Worm (Caenorhabditis elegans) whole organism, young adult: Measurements from ENCODE around the gene cyp-29A3.

Source experiments
- B0019.2 ChIP-seq: fragments of 200-800 bp; sonication (Bioruptor generic); conservative IDR thresholded peaks from 2 replicates; pipeline ENCODE4 v1.3.6; 2022; ENCODE audit warnings: missing genetic modification reagents, missing genetic modification characterization, missing compliant biosample characterization
- B0261.1 ChIP-seq: sonication (generic microtip); optimal IDR thresholded peaks from 2 replicates; lab custom pipeline; 2016; ENCODE audit warnings: mild to moderate bottlenecking, missing genetic modification characterization, moderate library complexity, missing compliant biosample characterization
- C17E4.6 ChIP-seq: fragments of 200-800 bp; sonication (Bioruptor generic); IDR thresholded peaks from 2 replicates; pipeline ENCODE4 v1.3.6; 2022; ENCODE audit warnings: missing genetic modification reagents, missing genetic modification characterization, missing compliant biosample characterization
- F22D6.2 ChIP-seq: sonication (generic microtip); optimal IDR thresholded peaks from 2 replicates; lab custom pipeline; 2016; ENCODE audit warnings: mild to moderate bottlenecking, missing genetic modification characterization, missing compliant biosample characterization
- F23B12.7 ChIP-seq: sonication (generic microtip); optimal IDR thresholded peaks from 2 replicates; lab custom pipeline; 2017; ENCODE audit warnings: missing genetic modification characterization, mild to moderate bottlenecking, missing compliant biosample characterization, antibody characterized with exemption, moderate library complexity; ENCODE audit not compliant: insufficient read depth
- F33H1.4 ChIP-seq: fragments of 200-800 bp; sonication (Bioruptor generic); IDR thresholded peaks from 2 replicates; pipeline ENCODE4 v1.3.6; 2022; ENCODE audit warnings: missing genetic modification reagents, missing genetic modification characterization, missing compliant biosample characterization
- F49E8.2 ChIP-seq: sonication (generic microtip); optimal IDR thresholded peaks from 3 replicates; lab custom pipeline; 2017; ENCODE audit warnings: missing genetic modification characterization, mild to moderate bottlenecking, missing compliant biosample characterization, antibody characterized with exemption, moderate library complexity; ENCODE audit not compliant: insufficient read depth
- F57C9.4 ChIP-seq: sonication (generic microtip); optimal IDR thresholded peaks from 2 replicates; lab custom pipeline; 2017; ENCODE audit warnings: mild to moderate bottlenecking, missing genetic modification characterization, missing compliant biosample characterization
- K11D2.4 ChIP-seq: fragments of 200-800 bp; sonication (Bioruptor generic); IDR thresholded peaks from 2 replicates; pipeline ENCODE4 v1.3.6; 2022; ENCODE audit warnings: missing genetic modification reagents, missing genetic modification characterization, missing compliant biosample characterization
- T07F8.4 ChIP-seq: sonication (generic microtip); optimal IDR thresholded peaks from 2 replicates; lab custom pipeline; 2016; ENCODE audit warnings: mild to moderate bottlenecking, missing genetic modification characterization, moderate library complexity, missing compliant biosample characterization
- Y53F4B.3 ChIP-seq: fragments of 200-800 bp; sonication (Bioruptor generic); IDR thresholded peaks from 2 replicates; pipeline ENCODE4 v1.3.6; 2022; ENCODE audit warnings: missing genetic modification reagents, missing genetic modification characterization, missing compliant biosample characterization
- Y53G8AR.9 ChIP-seq: fragments of 200-800 bp; sonication (Bioruptor generic); conservative IDR thresholded peaks from 2 replicates; pipeline ENCODE4 v1.3.6; 2022; ENCODE audit warnings: missing genetic modification reagents, missing genetic modification characterization, missing compliant biosample characterization
- Y67H2A.10 ChIP-seq: fragments of 200-800 bp; sonication (Bioruptor generic); conservative IDR thresholded peaks from 2 replicates; pipeline ENCODE4 v1.3.6; 2022; ENCODE audit warnings: missing genetic modification reagents, missing genetic modification characterization, missing compliant biosample characterization
- ama-1 ChIP-seq, 3 experiments: fragments of 150-350 bp in 1 of 3; sonication (generic microtip) in 2 of 3; optimal IDR thresholded peaks; 2 replicates each; lab custom pipeline; 2014 to 2018; ENCODE audit warnings: missing biosample characterization in 2 of 3, missing genetic modification characterization in 2 of 3, missing genetic modification reagents in 2 of 3
- aptf-2 ChIP-seq: fragments of 200-800 bp; sonication (Bioruptor generic); conservative IDR thresholded peaks from 2 replicates; pipeline ENCODE4 v1.3.6; 2022; ENCODE audit warnings: missing genetic modification reagents, missing genetic modification characterization, missing compliant biosample characterization
- aptf-3 ChIP-seq: fragments of 200-800 bp; sonication (Bioruptor generic); IDR thresholded peaks from 2 replicates; pipeline ENCODE4 v1.3.6; 2022; ENCODE audit warnings: missing genetic modification characterization, missing compliant biosample characterization
- atf-7 ChIP-seq: sonication (generic microtip); optimal IDR thresholded peaks from 2 replicates; lab custom pipeline; 2017; ENCODE audit warnings: mild to moderate bottlenecking, missing genetic modification characterization, missing compliant biosample characterization
- bed-2 ChIP-seq: fragments of 200-800 bp; sonication (Bioruptor generic); IDR thresholded peaks from 2 replicates; pipeline ENCODE4 v1.3.6; 2022; ENCODE audit warnings: missing genetic modification reagents, missing genetic modification characterization, missing compliant biosample characterization
- ceh-100 ChIP-seq: fragments of 200-800 bp; sonication (Bioruptor generic); IDR thresholded peaks from 2 replicates; pipeline ENCODE4 v1.3.6; 2022; ENCODE audit warnings: missing genetic modification reagents, missing genetic modification characterization, missing compliant biosample characterization
- ceh-58 ChIP-seq: fragments of 200-800 bp; sonication (Bioruptor generic); IDR thresholded peaks from 2 replicates; pipeline ENCODE4 v1.3.6; 2022; ENCODE audit warnings: missing genetic modification characterization, missing compliant biosample characterization
- ceh-79 ChIP-seq: sonication (generic microtip); optimal IDR thresholded peaks from 2 replicates; lab custom pipeline; 2017; ENCODE audit warnings: mild to moderate bottlenecking, missing genetic modification characterization, missing compliant biosample characterization
- egl-44 ChIP-seq: fragments of 200-800 bp; sonication (Bioruptor generic); IDR thresholded peaks from 2 replicates; pipeline ENCODE4 v1.3.6; 2022; ENCODE audit warnings: missing genetic modification reagents, missing genetic modification characterization, missing compliant biosample characterization
- hlh-12 ChIP-seq: sonication (generic microtip); optimal IDR thresholded peaks from 2 replicates; lab custom pipeline; 2016; ENCODE audit warnings: missing genetic modification characterization, missing compliant biosample characterization
- hmg-1.2 ChIP-seq: fragments of 200-800 bp; sonication (Bioruptor generic); IDR thresholded peaks from 2 replicates; pipeline ENCODE4 v1.3.6; 2022; ENCODE audit warnings: missing genetic modification reagents, missing genetic modification characterization, missing compliant biosample characterization
- hmg-20 ChIP-seq: fragments of 200-800 bp; sonication (Bioruptor generic); IDR thresholded peaks from 2 replicates; pipeline ENCODE4 v1.3.6; 2022; ENCODE audit warnings: missing genetic modification reagents, missing genetic modification characterization, missing compliant biosample characterization
- let-526 ChIP-seq: fragments of 200-800 bp; sonication (Bioruptor generic); IDR thresholded peaks from 2 replicates; pipeline ENCODE4 v1.3.6; 2022; ENCODE audit warnings: missing genetic modification reagents, missing genetic modification characterization, missing compliant biosample characterization
- lin-26 ChIP-seq: fragments of 200-800 bp; sonication (Bioruptor generic); IDR thresholded peaks from 2 replicates; pipeline ENCODE4 v1.3.6; 2022; ENCODE audit warnings: missing genetic modification reagents, missing genetic modification characterization, missing compliant biosample characterization
- lsl-1 ChIP-seq: fragments of 200-800 bp; sonication (Bioruptor generic); optimal IDR thresholded peaks from 2 replicates; lab custom pipeline; 2018; ENCODE audit warnings: mild to moderate bottlenecking, missing genetic modification characterization, moderate library complexity, missing compliant biosample characterization
- madf-10 ChIP-seq: sonication (generic microtip); optimal IDR thresholded peaks from 2 replicates; lab custom pipeline; 2016; ENCODE audit warnings: mild to moderate bottlenecking, missing genetic modification characterization, missing compliant biosample characterization
- madf-3 ChIP-seq: fragments of 200-800 bp; sonication (Bioruptor generic); IDR thresholded peaks from 2 replicates; pipeline ENCODE4 v1.3.6; 2022; ENCODE audit warnings: missing genetic modification reagents, missing genetic modification characterization, missing compliant biosample characterization
- madf-6 ChIP-seq: fragments of 200-800 bp; sonication (Bioruptor generic); IDR thresholded peaks from 2 replicates; pipeline ENCODE4 v1.3.6; 2022; ENCODE audit warnings: missing genetic modification reagents, missing genetic modification characterization, missing compliant biosample characterization
- nfyb-1 ChIP-seq: fragments of 200-800 bp; sonication (Bioruptor generic); IDR thresholded peaks from 2 replicates; pipeline ENCODE4 v1.3.6; 2022; ENCODE audit warnings: missing genetic modification reagents, missing genetic modification characterization, missing compliant biosample characterization
- nhr-179 ChIP-seq: sonication (generic microtip); optimal IDR thresholded peaks from 2 replicates; lab custom pipeline; 2016; ENCODE audit warnings: mild to moderate bottlenecking, missing genetic modification characterization, missing compliant biosample characterization
- nhr-27 ChIP-seq: fragments of 200-800 bp; sonication (Bioruptor generic); optimal IDR thresholded peaks from 2 replicates; lab custom pipeline; 2018; ENCODE audit warnings: mild to moderate bottlenecking, missing genetic modification characterization, moderate library complexity, missing compliant biosample characterization
- nhr-90 ChIP-seq: sonication (generic microtip); optimal IDR thresholded peaks from 2 replicates; lab custom pipeline; 2016; ENCODE audit warnings: missing genotype, mild to moderate bottlenecking, missing genetic modification characterization, missing compliant biosample characterization
- pbrm-1 ChIP-seq: fragments of 200-800 bp; sonication (Bioruptor generic); IDR thresholded peaks from 2 replicates; pipeline ENCODE4 v1.3.6; 2022; ENCODE audit warnings: missing genetic modification reagents, missing genetic modification characterization, missing compliant biosample characterization
- repo-1 ChIP-seq: sonication (generic microtip); optimal IDR thresholded peaks from 2 replicates; lab custom pipeline; 2017; ENCODE audit warnings: mild to moderate bottlenecking, missing genetic modification characterization, missing compliant biosample characterization
- sea-2 ChIP-seq: fragments of 200-800 bp; sonication (Bioruptor generic); IDR thresholded peaks from 2 replicates; pipeline ENCODE4 v1.3.6; 2022; ENCODE audit warnings: missing genetic modification characterization, missing compliant biosample characterization
- snpc-1.3 ChIP-seq: sonication (generic microtip); optimal IDR thresholded peaks from 2 replicates; lab custom pipeline; 2017; ENCODE audit warnings: missing genetic modification characterization, mild to moderate bottlenecking, missing compliant biosample characterization, antibody characterized with exemption, moderate library complexity, missing genotype, missing genetic modification reagents; ENCODE audit not compliant: insufficient read depth
- snpc-4 ChIP-seq, 5 experiments: fragments of 150-350 bp in 1 of 5; sonication (generic microtip) in 4 of 5; optimal IDR thresholded peaks; 2 replicates each; lab custom pipeline; 2014 to 2018; ENCODE audit warnings: missing genetic modification characterization in 5 of 5, missing biosample characterization in 3 of 5, antibody characterized with exemption in 2 of 5, mild to moderate bottlenecking in 2 of 5, missing compliant biosample characterization in 2 of 5, missing genotype in 2 of 5, moderate library complexity in 2 of 5, missing genetic modification reagents in 1 of 5
- tbx-9 ChIP-seq: sonication (generic microtip); optimal IDR thresholded peaks from 2 replicates; lab custom pipeline; 2016; ENCODE audit warnings: borderline replicate concordance, missing genetic modification characterization, inconsistent platforms, missing compliant biosample characterization
- tlf-1 ChIP-seq: fragments of 200-800 bp; sonication (Bioruptor generic); optimal IDR thresholded peaks from 2 replicates; lab custom pipeline; 2018; ENCODE audit warnings: mild to moderate bottlenecking, missing genetic modification characterization, missing compliant biosample characterization
- unc-62 ChIP-seq: fragments of 150-350 bp; optimal IDR thresholded peaks from 2 replicates; lab custom pipeline; 2014; ENCODE audit warnings: missing biosample characterization, missing genetic modification reagents, missing genetic modification characterization
- ztf-18 ChIP-seq: sonication (generic microtip); optimal IDR thresholded peaks from 2 replicates; lab custom pipeline; 2016; ENCODE audit warnings: missing genotype, mild to moderate bottlenecking, missing genetic modification characterization, missing compliant biosample characterization

The cyp-29A3 gene

ce11 chrV:103043-103702 is 44.1 kb downstream of the cyp-29A3 start (continued):
- peak; percentile 1 for TF ChIP-seq repo-1
- TF ChIP-seq hmg-20 (GFP tag; lab: Robert Waterston, UW) = 0 out of 2 replicates have a peak, but pooled peaks have one; percentile 6
- no peak for TF ChIP-seq madf-10 (tag; lab: Kevin White, UChicago)
- no peak for TF ChIP-seq hlh-12 (tag; lab: Kevin White, UChicago)
- peak; percentile 44 for TF ChIP-seq hmg-1.2 (GFP tag; lab: Robert Waterston, UW)
- peak; percentile 81 for TF ChIP-seq madf-6 (GFP tag; lab: Robert Waterston, UW)
- peak; percentile 12 for TF ChIP-seq tlf-1 (GFP tag; lab: Kevin White, UChicago)
- TF ChIP-seq F33H1.4 = no peak
- no peak for TF ChIP-seq ztf-18
- TF ChIP-seq egl-44 = peak; percentile 51; the same call in 1 of the 2 replicates
- no peak for TF ChIP-seq B0019.2 (GFP tag; lab: Robert Waterston, UW)
- TF ChIP-seq snpc-1.3 (tag; lab: Kevin White, UChicago) = peak; percentile 34
- TF ChIP-seq pbrm-1 = peak; percentile 70
- TF ChIP-seq ama-1 (optimal IDR thresholded peaks at IDR 0.05; lab: Kevin White, UChicago) = no peak
- TF ChIP-seq ama-1 (GFP tag; optimal IDR thresholded peaks at IDR 0.05; lab: Kevin White, UChicago) = peak in 1 of 2 experiments; percentile 89
- TF ChIP-seq aptf-3 = 0 out of 2 replicates have a peak, but pooled peaks have one; percentile 60
- TF ChIP-seq snpc-4 (GFP tag; optimal IDR thresholded peaks at IDR 0.05; lab: Kevin White, UChicago) = peak; percentile 1
- no peak for TF ChIP-seq snpc-4 (tag; optimal IDR thresholded peaks at IDR 0.05; lab: Kevin White, UChicago)
- TF ChIP-seq nhr-27 (tag; lab: Kevin White, UChicago) = peak; percentile 32
- no peak for TF ChIP-seq lsl-1 (GFP tag; lab: Kevin White, UChicago)

DNA sequence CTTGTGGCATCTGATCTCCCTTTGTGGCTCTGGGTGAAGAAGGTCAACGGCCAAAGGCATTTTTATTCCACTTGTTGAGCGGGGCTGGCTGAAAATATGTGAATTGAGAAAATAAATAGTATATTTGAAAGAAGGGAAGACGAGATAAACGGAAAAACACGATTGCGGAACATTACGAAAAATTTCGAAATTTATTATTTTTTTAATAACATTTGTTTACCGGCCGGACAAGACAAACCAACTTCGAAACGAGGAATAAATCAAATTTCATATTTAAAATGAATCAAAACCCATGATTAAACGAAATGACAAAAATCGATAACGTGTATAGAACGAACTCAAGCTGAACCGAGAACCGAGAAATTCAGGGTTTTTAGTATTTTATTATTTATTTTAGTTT is 44.9 kb downstream of the cyp-29A3 start, which contains the start of gene rps-27:
Gene rps-27 (minus strand): TSS at position 101 of the 400 bp plus-strand sequence.
- no peak for TF ChIP-seq aptf-2

DNA sequence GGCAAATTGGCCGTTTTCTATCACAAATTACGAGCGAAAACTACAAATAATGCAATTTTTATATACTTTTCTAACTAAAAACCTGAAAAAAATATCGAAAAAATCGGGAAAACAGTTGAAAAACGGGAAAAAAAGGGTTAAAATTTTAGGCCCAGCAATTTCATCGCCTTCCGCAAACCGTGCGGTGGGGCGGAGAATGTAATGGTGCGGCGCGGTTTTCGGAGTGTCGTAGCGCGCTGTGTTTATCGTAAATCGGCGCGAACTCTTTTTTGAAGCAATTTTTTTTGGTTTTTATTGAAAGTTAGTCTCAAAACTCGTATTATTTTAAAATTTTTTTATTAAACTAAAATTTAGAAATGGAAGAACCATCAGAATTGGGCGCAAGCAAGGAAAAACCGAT is 45.4 kb downstream of the cyp-29A3 start, which contains the start of gene picd-1:
Gene picd-1 (plus strand): TSS at position 352 of the 400 bp plus-strand sequence.
- TF ChIP-seq Y53G8AR.9 (no peak), bed-2 (GFP tag; lab: Robert Waterston, UW) (no peak), T07F8.4 (no peak), madf-6 (GFP tag; lab: Robert Waterston, UW) (peak; percentile 22; the same call in 1 of the 2 replicates), tbx-9 (tag; lab: Kevin White, UChicago) (no peak), ceh-79 (no peak), nfyb-1 (GFP tag; lab: Robert Waterston, UW) (0 out of 2 replicates have a peak, but pooled peaks have one; percentile 46), C17E4.6 (no peak), F57C9.4 (no peak), let-526 (GFP tag; lab: Robert Waterston, UW) (no peak), lin-26 (no peak), K11D2.4 (GFP tag; lab: Robert Waterston, UW) (no peak), madf-3 (GFP tag; lab: Robert Waterston, UW) (no peak), ceh-100 (GFP tag; lab: Robert Waterston, UW) (no peak), aptf-2 (no peak), B0261.1 (tag; lab: Kevin White, UChicago) (no peak), F23B12.7 (tag; lab: Kevin White, UChicago) (peak; percentile 59), nhr-90 (tag; lab: Kevin White, UChicago) (no peak), F49E8.2 (peak; percentile 9), F22D6.2 (tag; lab: Kevin White, UChicago) (no peak), Y53F4B.3 (GFP tag; lab: Robert Waterston, UW) (no peak), atf-7 (tag; lab: Kevin White, UChicago) (no peak), sea-2 (GFP tag; lab: Robert Waterston, UW) (no peak), nhr-179 (tag; lab: Kevin White, UChicago) (no peak), ceh-58 (GFP tag; lab: Robert Waterston, UW) (no peak), hmg-1.2 (GFP tag; lab: Robert Waterston, UW) (peak; percentile 21; the same call in 1 of the 2 replicates), unc-62 (no peak), Y67H2A.10 (no peak)
